Fruit fly (Drosophila melanogaster) whole organism, embryonic: ENCODE results near the gene Gorab.

ENCODE experiments used
- Abd-B ChIP-seq: fragments of 200-800 bp; sonication (Bioruptor generic); optimal IDR thresholded peaks from 2 replicates; lab custom pipeline; 2018; ENCODE audit warnings: missing biosample characterization, mild to moderate bottlenecking, missing genetic modification characterization, moderate library complexity
- Adf1 ChIP-seq: fragments of 200-800 bp; sonication (Bioruptor generic); IDR thresholded peaks from 2 replicates; pipeline ENCODE4 v1.3.6; 2022; ENCODE audit warnings: missing biosample characterization, missing genetic modification characterization
- Atf6 ChIP-seq: fragments of 200-800 bp; sonication (Bioruptor generic); IDR thresholded peaks from 2 replicates; pipeline ENCODE4 v1.3.6; 2022; ENCODE audit warnings: missing biosample characterization, missing genetic modification characterization
- Awh ChIP-seq: fragments of 200-800 bp; sonication (Bioruptor generic); IDR thresholded peaks from 2 replicates; pipeline ENCODE4, ENCODE4 v1.3.6; 2022; ENCODE audit warnings: missing biosample characterization, missing genetic modification characterization
- Blimp-1 ChIP-seq: fragments of 200-800 bp; sonication (Bioruptor generic); optimal IDR thresholded peaks from 3 replicates; lab custom pipeline; 2018; ENCODE audit warnings: missing biosample characterization, missing genetic modification characterization, mild to moderate bottlenecking, moderate library complexity, missing genetic modification reagents
- CG10565 ChIP-seq: fragments of 200-800 bp; sonication (Bioruptor generic); optimal IDR thresholded peaks from 3 replicates; lab custom pipeline; 2016; ENCODE audit warnings: missing biosample characterization, mild to moderate bottlenecking, missing genetic modification characterization
- CG12769 ChIP-seq: fragments of 200-800 bp; sonication (Bioruptor generic); optimal IDR thresholded peaks from 2 replicates; lab custom pipeline; 2019; ENCODE audit warnings: missing biosample characterization, mild to moderate bottlenecking, missing genetic modification characterization, moderate library complexity
- CG13894 ChIP-seq: fragments of 200-800 bp; sonication (Bioruptor generic); optimal IDR thresholded peaks from 3 replicates; lab custom pipeline; 2018; ENCODE audit warnings: missing biosample characterization, mild to moderate bottlenecking, missing genetic modification characterization, moderate library complexity
- CG15269 ChIP-seq: fragments of 200-800 bp; sonication (Bioruptor generic); optimal IDR thresholded peaks from 2 replicates; lab custom pipeline; 2018; ENCODE audit warnings: missing biosample characterization, mild to moderate bottlenecking, missing genetic modification characterization, moderate library complexity
- CG17359 ChIP-seq: fragments of 200-800 bp; sonication (Bioruptor generic); optimal IDR thresholded peaks from 3 replicates; lab custom pipeline; 2018; ENCODE audit warnings: missing biosample characterization, mild to moderate bottlenecking, missing genetic modification characterization, moderate library complexity
- CG2678 ChIP-seq: fragments of 200-800 bp; sonication (Bioruptor generic); optimal IDR thresholded peaks from 3 replicates; lab custom pipeline; 2019; ENCODE audit warnings: missing biosample characterization, mild to moderate bottlenecking, missing genetic modification characterization, moderate library complexity
- CG31365 ChIP-seq: fragments of 200-800 bp; sonication (Bioruptor generic); optimal IDR thresholded peaks from 2 replicates; lab custom pipeline; 2018; ENCODE audit warnings: missing biosample characterization, mild to moderate bottlenecking, missing genetic modification characterization
- CG32532 ChIP-seq: fragments of 200-800 bp; sonication (Bioruptor generic); IDR thresholded peaks from 2 replicates; pipeline ENCODE4 v1.3.6; 2022; ENCODE audit warnings: missing biosample characterization, missing genetic modification characterization
- CG4282 ChIP-seq: fragments of 200-800 bp; sonication (Bioruptor generic); optimal IDR thresholded peaks from 2 replicates; lab custom pipeline; 2016; ENCODE audit warnings: missing biosample characterization, missing genetic modification characterization
- CG4328 ChIP-seq: fragments of 200-800 bp; sonication (Bioruptor generic); optimal IDR thresholded peaks from 3 replicates; lab custom pipeline; 2017; ENCODE audit warnings: missing biosample characterization, missing genetic modification reagents, missing genetic modification characterization
- CG6683 ChIP-seq: fragments of 200-800 bp; sonication (Bioruptor generic); optimal IDR thresholded peaks from 2 replicates; lab custom pipeline; 2017; ENCODE audit warnings: missing biosample characterization, mild to moderate bottlenecking, missing genetic modification characterization, missing genetic modification reagents
- CG6854 ChIP-seq: fragments of 200-800 bp; sonication (Bioruptor generic); optimal IDR thresholded peaks from 3 replicates; lab custom pipeline; 2017; ENCODE audit warnings: missing biosample characterization, mild to moderate bottlenecking, missing genetic modification characterization
- CoRest ChIP-seq: fragments of 200-800 bp; sonication (Bioruptor generic); optimal IDR thresholded peaks from 3 replicates; lab custom pipeline; 2018; ENCODE audit warnings: missing biosample characterization, mild to moderate bottlenecking, missing genetic modification characterization, moderate library complexity
- D ChIP-seq, 2 experiments: fragments of 200-800 bp in 1 of 2; fragments of >200 bp in 1 of 2; sonication (Bioruptor generic) in 1 of 2; optimal IDR thresholded peaks; 2 replicates in 1 of 2; 3 replicates in 1 of 2; lab custom pipeline; 2017; ENCODE audit warnings: mild to moderate bottlenecking in 1 of 2, missing biosample characterization in 1 of 2, missing genetic modification characterization in 1 of 2, missing genetic modification reagents in 1 of 2
- Dbx ChIP-seq: fragments of 200-800 bp; sonication (Bioruptor generic); IDR thresholded peaks from 3 replicates; pipeline ENCODE4 v1.3.6; 2022; ENCODE audit warnings: missing biosample characterization, missing genetic modification characterization
- Dref ChIP-seq: fragments of 200-800 bp; sonication (Bioruptor generic); IDR thresholded peaks from 2 replicates; pipeline ENCODE4 v1.3.6; 2022; ENCODE audit warnings: missing biosample characterization, missing genetic modification characterization
- Eip74EF ChIP-seq, 2 experiments: fragments of 200-800 bp in 1 of 2; fragments of >200 bp in 1 of 2; sonication (Bioruptor generic) in 1 of 2; optimal IDR thresholded peaks; 2 replicates each; lab custom pipeline; 2017 to 2019; ENCODE audit warnings: missing biosample characterization in 2 of 2, missing genetic modification characterization in 2 of 2, mild to moderate bottlenecking in 1 of 2, moderate library complexity in 1 of 2
- Ets65A ChIP-seq: fragments of 200-800 bp; sonication (Bioruptor generic); peaks from one replicate; lab custom pipeline; 2016; ENCODE audit warnings: missing biosample characterization, missing genetic modification characterization
- Ets97D ChIP-seq: fragments of 200-800 bp; sonication (Bioruptor generic); optimal IDR thresholded peaks from 3 replicates; lab custom pipeline; 2016; ENCODE audit warnings: missing biosample characterization, missing genetic modification characterization
- Hr3 ChIP-seq: fragments of 200-800 bp; sonication (Bioruptor generic); optimal IDR thresholded peaks from 3 replicates; lab custom pipeline; 2016; ENCODE audit warnings: missing biosample characterization, missing genetic modification characterization
- Med ChIP-seq: fragments of 200-800 bp; sonication (Bioruptor generic); peaks from one replicate; lab custom pipeline; 2016; ENCODE audit warnings: missing biosample characterization, missing genetic modification characterization, mild to moderate bottlenecking, inconsistent platforms, moderate library complexity
- NC2α ChIP-seq: fragments of 200-800 bp; sonication (Bioruptor generic); optimal IDR thresholded peaks from 2 replicates; lab custom pipeline; 2016; ENCODE audit warnings: missing biosample characterization, missing genetic modification characterization
- NFAT ChIP-seq: fragments of 200-800 bp; sonication (Bioruptor generic); IDR thresholded peaks from 2 replicates; pipeline ENCODE4 v1.3.6; 2022; ENCODE audit warnings: missing biosample characterization, missing genetic modification characterization
- NfI ChIP-seq: fragments of 200-800 bp; sonication (Bioruptor generic); optimal IDR thresholded peaks from 3 replicates; lab custom pipeline; 2018; ENCODE audit warnings: missing biosample characterization, mild to moderate bottlenecking, missing genetic modification characterization, moderate library complexity
- Pdp1 ChIP-seq, 2 experiments: fragments of 200-800 bp; sonication (Bioruptor generic); optimal IDR thresholded peaks; 3 replicates each; lab custom pipeline; 2016; ENCODE audit warnings: missing biosample characterization in 2 of 2, missing genetic modification characterization in 2 of 2, mild to moderate bottlenecking in 1 of 2, moderate library complexity in 1 of 2
- Rfx ChIP-seq: fragments of 200-800 bp; sonication (Bioruptor generic); IDR thresholded peaks from 2 replicates; pipeline ENCODE4 v1.3.6; 2022; ENCODE audit warnings: missing biosample characterization, missing genetic modification characterization
- abd-A ChIP-seq: fragments of 200-800 bp; sonication (Bioruptor generic); optimal IDR thresholded peaks from 3 replicates; lab custom pipeline; 2019; ENCODE audit warnings: missing biosample characterization, mild to moderate bottlenecking, missing genetic modification characterization, moderate library complexity
- cas ChIP-seq: fragments of 200-800 bp; sonication (Bioruptor generic); IDR thresholded peaks from 2 replicates; pipeline ENCODE4 v1.3.6; 2022; ENCODE audit warnings: missing biosample characterization, missing genetic modification characterization
- chinmo ChIP-seq: fragments of 200-800 bp; sonication (Bioruptor generic); IDR thresholded peaks from 4 replicates; pipeline ENCODE4 v1.3.6; 2022; ENCODE audit warnings: missing biosample characterization, missing genetic modification characterization; ENCODE audit not compliant: partially characterized antibody
- dimm ChIP-seq: fragments of 200-800 bp; sonication (Bioruptor generic); IDR thresholded peaks from 2 replicates; pipeline ENCODE4 v1.3.6; 2022; ENCODE audit warnings: missing biosample characterization, missing genetic modification characterization
- fru ChIP-seq: fragments of >200 bp; optimal IDR thresholded peaks from 2 replicates; lab custom pipeline; 2017
- gsb ChIP-seq: fragments of 200-800 bp; sonication (Bioruptor generic); IDR thresholded peaks from 2 replicates; pipeline ENCODE4 v1.3.6; 2022; ENCODE audit warnings: missing biosample characterization, missing genetic modification characterization
- sd ChIP-seq: fragments of 200-800 bp; sonication (Bioruptor generic); optimal IDR thresholded peaks from 3 replicates; lab custom pipeline; 2018; ENCODE audit warnings: missing biosample characterization, mild to moderate bottlenecking, missing genetic modification characterization, moderate library complexity
- sim ChIP-seq: fragments of 200-800 bp; sonication (Bioruptor generic); IDR thresholded peaks from 2 replicates; pipeline ENCODE4 v1.3.6; 2022; ENCODE audit warnings: missing biosample characterization, missing genetic modification characterization
- twi ChIP-seq: fragments of 200-800 bp; optimal IDR thresholded peaks from 2 replicates; lab custom pipeline; 2019; ENCODE audit warnings: missing biosample characterization, mild to moderate bottlenecking, missing genetic modification characterization, moderate library complexity
- usp ChIP-seq: fragments of >200 bp; optimal IDR thresholded peaks from 2 replicates; lab custom pipeline; 2017; ENCODE audit warnings: missing biosample characterization, missing genetic modification characterization
- vvl ChIP-seq: fragments of 200-800 bp; sonication (Bioruptor generic); IDR thresholded peaks from 2 replicates; pipeline ENCODE4 v1.3.6; 2022; ENCODE audit warnings: missing biosample characterization, missing genetic modification characterization
- yki ChIP-seq: fragments of >200 bp; optimal IDR thresholded peaks from 3 replicates; lab custom pipeline; 2018

Gorab gene

dm6 chr3L:17392412-17392811 is 36.2 kb downstream of the Gorab start:
- TF ChIP-seq Blimp-1 (GFP tag; lab: Kevin White, UChicago) (peak; percentile 70), Pdp1 (GFP tag; optimal IDR thresholded peaks at IDR 0.05; lab: Kevin White, UChicago) (peak in 1 of 2 experiments; percentile 63), CG2678 (tag; lab: Kevin White, UChicago) (no peak)
- TF ChIP-seq, all 482 proteins: peak for 2

- TF ChIP-seq CG6683: no peak
- peak; percentile 67; the same call in 1 of the 2 replicates for TF ChIP-seq vvl (GFP tag; lab: Robert Waterston, UW)
- TF ChIP-seq NfI (GFP tag; lab: Kevin White, UChicago): no peak
- peak; percentile 90; the same call in 2 of the 4 replicates for TF ChIP-seq chinmo
- TF ChIP-seq abd-A (tag; lab: Kevin White, UChicago): peak; percentile 85
- no peak for TF ChIP-seq Hr3
- peak; percentile 26 for TF ChIP-seq sd (tag; lab: Kevin White, UChicago)
- peak; percentile 68 for TF ChIP-seq CG13894 (tag; lab: Kevin White, UChicago)
- no peak for TF ChIP-seq CoRest (tag; lab: Kevin White, UChicago)
- TF ChIP-seq CG10565 (GFP tag; lab: Kevin White, UChicago): no peak
- peak; percentile 13 for TF ChIP-seq Ets65A (GFP tag; lab: Kevin White, UChicago)
- peak; percentile 65 for TF ChIP-seq CG12769
These were observed 37.5 kb downstream of the Gorab start for dm6 chr3L:17391132-17391531.

- TF ChIP-seq chinmo: 0 out of 4 replicates have a peak, but pooled peaks have one; percentile 31
- TF ChIP-seq Ets65A (GFP tag; lab: Kevin White, UChicago): peak; percentile 30
- peak; percentile 7 for TF ChIP-seq Med (GFP tag; lab: Kevin White, UChicago)
- no peak for TF ChIP-seq NC2α (GFP tag; lab: Kevin White, UChicago)
- peak; percentile 78 for TF ChIP-seq Blimp-1 (GFP tag; lab: Kevin White, UChicago)
- TF ChIP-seq Abd-B (GFP tag; lab: Kevin White, UChicago): no peak
- TF ChIP-seq yki (lab: Kevin White, UChicago): no peak
- 0 out of 2 replicates have a peak, but pooled peaks have one; percentile 5 for TF ChIP-seq Rfx (GFP tag; lab: Robert Waterston, UW)
- 0 out of 2 replicates have a peak, but pooled peaks have one; percentile 15 for TF ChIP-seq CG32532 (GFP tag; lab: Robert Waterston, UW)
- TF ChIP-seq Awh (GFP tag; lab: Robert Waterston, UW): 0 out of 2 replicates have a peak, but pooled peaks have one; percentile 7
- no peak for TF ChIP-seq dimm (GFP tag; lab: Robert Waterston, UW)
- no peak for TF ChIP-seq Eip74EF (GFP tag; optimal IDR thresholded peaks at IDR 0.05; lab: Kevin White, UChicago)
- TF ChIP-seq Adf1: peak; percentile 82
These were observed 39.7 kb downstream of the Gorab start, which contains the start of gene CG13731 for dm6 chr3L:17388895-17389294. TSS of gene CG13731 (minus strand) at chr3L:17388956.

- TF ChIP-seq abd-A (tag; lab: Kevin White, UChicago) (peak; percentile 61), cas (GFP tag; lab: Robert Waterston, UW) (no peak), gsb (GFP tag; lab: Robert Waterston, UW) (no peak), CG15269 (tag; lab: Kevin White, UChicago) (no peak), CG6854 (GFP tag; lab: Kevin White, UChicago) (no peak), Atf6 (GFP tag; lab: Robert Waterston, UW) (no peak), D (optimal IDR thresholded peaks at IDR 0.05; lab: Kevin White, UChicago) (no peak), D (GFP tag; optimal IDR thresholded peaks at IDR 0.05; lab: Kevin White, UChicago) (no peak), Ets97D (GFP tag; lab: Kevin White, UChicago) (no peak), usp (GFP tag; lab: Kevin White, UChicago) (no peak), CG31365 (tag; lab: Kevin White, UChicago) (no peak), CG4328 (GFP tag; lab: Kevin White, UChicago) (no peak), fru (no peak), CG4282 (GFP tag; lab: Kevin White, UChicago) (no peak), Dref (no peak), Dbx (GFP tag; lab: Robert Waterston, UW) (no peak), CG17359 (tag; lab: Kevin White, UChicago) (no peak), vvl (GFP tag; lab: Robert Waterston, UW) (peak; percentile 89), NFAT (GFP tag; lab: Robert Waterston, UW) (no peak), Eip74EF (GFP tag; optimal IDR thresholded peaks at IDR 0.05; lab: Kevin White, UChicago) (peak in 1 of 2 experiments; percentile 28), twi (tag; lab: Kevin White, UChicago) (no peak), sim (no peak)
These were observed 41.8 kb downstream of the Gorab start for dm6 chr3L:17386612-17387382.
